Fruit fly (Drosophila melanogaster): ENCODE measurements around the gene Alg10.
A peak's percentile ranks its signal among the peaks of the same experiment; 100 is the strongest.

Gene Alg10

DNA sequence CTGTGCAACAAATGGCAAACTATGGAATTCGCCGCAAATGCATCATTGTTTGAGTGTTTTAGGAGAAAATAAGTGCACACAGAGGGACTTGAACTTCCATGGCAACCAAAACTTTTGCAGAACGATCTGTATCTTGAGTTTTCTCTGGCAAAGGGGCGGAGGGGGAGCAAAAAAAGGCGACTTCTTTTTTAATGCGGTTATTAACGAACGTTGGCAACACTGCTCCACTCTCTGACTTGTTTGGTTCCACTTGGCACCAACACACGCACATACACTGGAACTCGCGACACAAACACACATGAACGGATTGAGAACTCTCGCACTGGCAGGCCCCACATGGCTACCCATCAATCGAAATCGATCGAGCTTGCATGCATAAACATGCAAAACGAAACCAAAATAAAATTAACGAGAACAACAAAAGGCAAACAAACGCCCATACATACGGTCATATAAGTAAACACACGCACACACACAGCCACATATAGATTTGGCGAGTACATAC lies 45.3 kb upstream of the Alg10 start (continued):
- peak; percentile 59 for TF ChIP-seq CG9932 (GFP tag; IDR thresholded peaks at IDR 0.05)
- no peak for TF ChIP-seq Dll (GFP tag; IDR thresholded peaks at IDR 0.05; ENCODE audit: partially characterized antibody)
- no peak for TF ChIP-seq CG12391 (tag; optimal IDR thresholded peaks at IDR 0.05)
- TF ChIP-seq wdn (GFP tag; IDR thresholded peaks at IDR 0.05) = 0 out of 2 replicates have a peak, but pooled peaks have one; percentile 14
- TF ChIP-seq CG12071 (GFP tag; optimal IDR thresholded peaks at IDR 0.05) = no peak
- no peak for TF ChIP-seq gcm2 (GFP tag; optimal IDR thresholded peaks at IDR 0.05)
- no peak for TF ChIP-seq CG2712 (tag; optimal IDR thresholded peaks at IDR 0.05)
- TF ChIP-seq Opbp (GFP tag; IDR thresholded peaks at IDR 0.05; ENCODE audit: partially characterized antibody) = no peak
- no peak for TF ChIP-seq CG7839 (tag; optimal IDR thresholded peaks at IDR 0.05)
- peak; percentile 40; the same call in 1 of the 4 replicates for TF ChIP-seq Gug (GFP tag; IDR thresholded peaks at IDR 0.05)
- TF ChIP-seq phol (tag; optimal IDR thresholded peaks at IDR 0.05) = no peak
- no peak for TF ChIP-seq CG9727 (GFP tag; optimal IDR thresholded peaks at IDR 0.05)
- TF ChIP-seq row (GFP tag; IDR thresholded peaks at IDR 0.05) = peak; percentile 44
- TF ChIP-seq crol (GFP tag; IDR thresholded peaks at IDR 0.05) = peak; percentile 77
- 0 out of 3 replicates have a peak, but pooled peaks have one; percentile 37 for TF ChIP-seq CG6791 (GFP tag; IDR thresholded peaks at IDR 0.05; ENCODE audit: partially characterized antibody)
- no peak for TF ChIP-seq prd (optimal IDR thresholded peaks at IDR 0.05)
- 0 out of 3 replicates have a peak, but pooled peaks have one; percentile 9 for TF ChIP-seq prd (GFP tag; IDR thresholded peaks at IDR 0.05)
- TF ChIP-seq vvl (GFP tag; IDR thresholded peaks at IDR 0.05) = peak; percentile 41
- TF ChIP-seq CG3065 (GFP tag; optimal IDR thresholded peaks at IDR 0.05) = no peak
- no peak for TF ChIP-seq H15 (GFP tag; IDR thresholded peaks at IDR 0.05)
- TF ChIP-seq CG3163 (GFP tag; optimal IDR thresholded peaks at IDR 0.05) = no peak
- TF ChIP-seq unpg (GFP tag; optimal IDR thresholded peaks at IDR 0.05) = no peak
- peak; percentile 16; the same call in 1 of the 2 replicates for TF ChIP-seq CG32767 (GFP tag; IDR thresholded peaks at IDR 0.05)
- peak; percentile 57; the same call in 1 of the 3 replicates for TF ChIP-seq CG2199 (GFP tag; IDR thresholded peaks at IDR 0.05)
- peak; percentile 53 for TF ChIP-seq Ets65A (GFP tag)
- no peak for TF ChIP-seq Six4 (GFP tag; optimal IDR thresholded peaks at IDR 0.05)
- no peak for TF ChIP-seq Ada2b (GFP tag; IDR thresholded peaks at IDR 0.05)
- TF ChIP-seq CG11723 (GFP tag; optimal IDR thresholded peaks at IDR 0.05) = no peak
- no peak for TF ChIP-seq psq (GFP tag; optimal IDR thresholded peaks at IDR 0.05)
- no peak for TF ChIP-seq dmrt11E (tag; optimal IDR thresholded peaks at IDR 0.05)
- TF ChIP-seq CG34224 (GFP tag; IDR thresholded peaks at IDR 0.05; ENCODE audit: partially characterized antibody) = 0 out of 3 replicates have a peak, but pooled peaks have one; percentile 51
- TF ChIP-seq Blimp-1 (GFP tag; optimal IDR thresholded peaks at IDR 0.05) = no peak

DNA sequence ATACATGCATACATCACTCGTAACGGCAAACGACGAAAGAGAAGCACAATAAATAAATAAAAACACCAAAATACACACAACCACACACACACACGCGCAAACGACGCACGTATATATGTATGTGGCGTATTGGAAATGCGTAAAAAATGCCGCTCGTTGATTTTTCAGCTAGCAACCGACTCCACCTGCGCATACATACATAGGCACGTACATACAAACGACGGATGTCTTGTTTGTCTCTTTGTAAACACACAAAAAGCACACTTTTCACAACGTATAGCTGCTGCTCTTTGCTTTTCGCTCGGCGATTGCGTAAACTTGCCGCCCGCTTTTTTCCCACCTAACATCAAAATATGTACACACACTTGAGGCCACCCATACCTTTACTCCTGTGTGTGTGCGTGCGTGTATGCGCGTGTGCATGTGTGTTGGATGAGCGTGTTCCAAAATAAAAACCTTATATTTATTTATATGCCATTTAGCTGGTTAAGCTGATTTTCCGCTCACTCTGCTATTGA lies 44.8 kb upstream of the Alg10 start:
- peak; percentile 16 for TF ChIP-seq CG6254 (GFP tag; optimal IDR thresholded peaks at IDR 0.05)
- TF ChIP-seq H2.0 (GFP tag; IDR thresholded peaks at IDR 0.05) = no peak
- TF ChIP-seq CG7839 (tag; optimal IDR thresholded peaks at IDR 0.05) = no peak
- no peak for TF ChIP-seq CG43689 (GFP tag; IDR thresholded peaks at IDR 0.05)
- no peak for TF ChIP-seq Lim3 (GFP tag; IDR thresholded peaks at IDR 0.05)
- TF ChIP-seq aop (GFP tag; IDR thresholded peaks at IDR 0.05) = no peak
- TF ChIP-seq E2f2 (GFP tag; IDR thresholded peaks at IDR 0.05) = peak; percentile 17; the same call in 1 of the 2 replicates
- TF ChIP-seq cas (GFP tag; IDR thresholded peaks at IDR 0.05) = no peak
- no peak for TF ChIP-seq Poxn (GFP tag; IDR thresholded peaks at IDR 0.05)
- no peak for TF ChIP-seq Doc3 (GFP tag; IDR thresholded peaks at IDR 0.05; ENCODE audit: partially characterized antibody)
- peak; percentile 79 for TF ChIP-seq CG4328 (GFP tag; optimal IDR thresholded peaks at IDR 0.05)
- no peak for TF ChIP-seq CTCF (GFP tag; optimal IDR thresholded peaks at IDR 0.05)
- TF ChIP-seq CG3995 (GFP tag; optimal IDR thresholded peaks at IDR 0.05) = no peak
- TF ChIP-seq tap (tag; optimal IDR thresholded peaks at IDR 0.05) = no peak
- TF ChIP-seq chif (GFP tag; optimal IDR thresholded peaks at IDR 0.05) = no peak
- peak; percentile 27 for TF ChIP-seq CHES-1-like (GFP tag; optimal IDR thresholded peaks at IDR 0.05)
- TF ChIP-seq CG1832 (GFP tag; optimal IDR thresholded peaks at IDR 0.05) = no peak
- TF ChIP-seq Xbp1 (GFP tag; optimal IDR thresholded peaks at IDR 0.05) = no peak
- peak; percentile 54 for TF ChIP-seq B-H2 (GFP tag; optimal IDR thresholded peaks at IDR 0.05)
- no peak; the same call in 1 of the 2 replicates for TF ChIP-seq CG3847 (GFP tag; IDR thresholded peaks at IDR 0.05)
- peak; percentile 48 for TF ChIP-seq sob (GFP tag; IDR thresholded peaks at IDR 0.05)
- TF ChIP-seq CG14050 (GFP tag; IDR thresholded peaks at IDR 0.05) = no peak
- TF ChIP-seq wdn (GFP tag; IDR thresholded peaks at IDR 0.05) = no peak

Data from whole organism, embryonic.